Worm (Caenorhabditis elegans) whole organism, L1 larva: Measurements from ENCODE around the gene glb-29.

ENCODE experiments used
- C04F5.9 ChIP-seq: sonication (generic microtip); optimal IDR thresholded peaks from 2 replicates; lab custom pipeline; 2016; ENCODE audit warnings: missing genetic modification characterization, missing compliant biosample characterization
- C16A3.4 ChIP-seq: fragments of 150-350 bp; optimal IDR thresholded peaks from 2 replicates; lab custom pipeline; 2014; ENCODE audit warnings: missing biosample characterization, missing genetic modification characterization
- aha-1 ChIP-seq: fragments of 150-350 bp; optimal IDR thresholded peaks from 2 replicates; lab custom pipeline; 2014; ENCODE audit warnings: missing biosample characterization, missing genetic modification characterization
- ama-1 ChIP-seq: fragments of 150-350 bp; optimal IDR thresholded peaks from 2 replicates; lab custom pipeline; 2014
- ceh-88 ChIP-seq: fragments of 200-800 bp; sonication (Bioruptor generic); IDR thresholded peaks from 2 replicates; pipeline ENCODE4 v1.3.6; 2022; ENCODE audit warnings: missing genetic modification characterization, missing compliant biosample characterization
- ceh-90 ChIP-seq: sonication (generic microtip); optimal IDR thresholded peaks from 2 replicates; lab custom pipeline; 2016; ENCODE audit warnings: missing genetic modification characterization, missing compliant biosample characterization
- ces-1 ChIP-seq: fragments of 150-350 bp; optimal IDR thresholded peaks from 2 replicates; lab custom pipeline; 2014; ENCODE audit warnings: missing biosample characterization, missing genetic modification reagents, missing genetic modification characterization
- dsc-1 ChIP-seq: sonication (generic microtip); optimal IDR thresholded peaks from 2 replicates; lab custom pipeline; 2016; ENCODE audit warnings: mild to moderate bottlenecking, missing genetic modification characterization, missing compliant biosample characterization
- efl-1 ChIP-seq, 4 experiments: fragments of 150-350 bp; optimal IDR thresholded peaks in 3 of 4; peaks in 1 of 4; 1 replicate in 1 of 4; 2 replicates in 3 of 4; lab custom pipeline; 2014; ENCODE audit warnings: missing biosample characterization in 2 of 4, missing genetic modification characterization in 2 of 4, missing genetic modification reagents in 2 of 4
- efl-3 ChIP-seq: fragments of 200-800 bp; sonication (Bioruptor generic); optimal IDR thresholded peaks from 2 replicates; lab custom pipeline; 2018; ENCODE audit warnings: mild to moderate bottlenecking, missing genetic modification characterization, missing compliant biosample characterization
- egl-27 ChIP-seq, 2 experiments: fragments of 150-350 bp in 1 of 2; sonication (generic microtip); optimal IDR thresholded peaks; 3 replicates each; lab custom pipeline; 2017 to 2018; ENCODE audit warnings: missing biosample characterization in 2 of 2, missing genetic modification characterization in 2 of 2, missing genetic modification reagents in 2 of 2
- elt-2 ChIP-seq: sonication (generic microtip); optimal IDR thresholded peaks from 2 replicates; lab custom pipeline; 2016; ENCODE audit warnings: missing genetic modification characterization, mild to moderate bottlenecking, inconsistent platforms, missing compliant biosample characterization, missing genetic modification reagents
- elt-3 ChIP-seq, 6 experiments: fragments of 150-350 bp in 1 of 6; sonication (generic microtip); optimal IDR thresholded peaks; 2 replicates each; lab custom pipeline; 2017 to 2018; ENCODE audit warnings: missing biosample characterization in 6 of 6, missing genetic modification characterization in 6 of 6, inconsistent platforms in 1 of 6
- fkh-10 ChIP-seq: sonication (generic microtip); optimal IDR thresholded peaks from 2 replicates; lab custom pipeline; 2017; ENCODE audit warnings: missing biosample characterization, missing genetic modification reagents, missing genetic modification characterization
- fkh-8 ChIP-seq: sonication (generic microtip); optimal IDR thresholded peaks from 2 replicates; lab custom pipeline; 2016; ENCODE audit warnings: mild to moderate bottlenecking, missing genetic modification characterization, missing compliant biosample characterization
- fos-1 ChIP-seq: fragments of 150-350 bp; optimal IDR thresholded peaks from 2 replicates; lab custom pipeline; 2014; ENCODE audit warnings: missing biosample characterization, missing genetic modification characterization
- grh-1 ChIP-seq: fragments of 200-800 bp; sonication (Bioruptor generic); IDR thresholded peaks from 2 replicates; pipeline ENCODE4 v1.3.6; 2022; ENCODE audit warnings: missing genetic modification reagents, missing genetic modification characterization, missing compliant biosample characterization
- hlh-4 ChIP-seq: sonication (generic microtip); optimal IDR thresholded peaks from 2 replicates; lab custom pipeline; 2016; ENCODE audit warnings: mild to moderate bottlenecking, missing genetic modification characterization, missing compliant biosample characterization
- hpl-2 ChIP-seq: fragments of 150-350 bp; optimal IDR thresholded peaks from 2 replicates; lab custom pipeline; 2014; ENCODE audit warnings: missing biosample characterization, missing genetic modification reagents, missing genetic modification characterization
- jun-1 ChIP-seq: fragments of 150-350 bp; optimal IDR thresholded peaks from 2 replicates; lab custom pipeline; 2014; ENCODE audit warnings: missing biosample characterization, missing genetic modification reagents, missing genetic modification characterization
- lin-13 ChIP-seq: fragments of 150-350 bp; optimal IDR thresholded peaks from 2 replicates; lab custom pipeline; 2014; ENCODE audit warnings: missing biosample characterization, missing genetic modification reagents, missing genetic modification characterization
- lin-14 ChIP-seq: fragments of 200-800 bp; sonication (Bioruptor generic); optimal IDR thresholded peaks from 2 replicates; lab custom pipeline; 2018; ENCODE audit warnings: mild to moderate bottlenecking, missing genetic modification characterization, moderate library complexity, missing compliant biosample characterization
- lin-35 ChIP-seq, 2 experiments: fragments of 150-350 bp; optimal IDR thresholded peaks; 2 replicates each; lab custom pipeline; 2014; ENCODE audit warnings: missing biosample characterization in 2 of 2, missing genetic modification characterization in 2 of 2, missing genetic modification reagents in 2 of 2
- lsy-2 ChIP-seq, 2 experiments: fragments of 150-350 bp; optimal IDR thresholded peaks; 2 replicates each; lab custom pipeline; 2014; ENCODE audit warnings: missing biosample characterization in 2 of 2, missing genetic modification characterization in 2 of 2
- nhr-11 ChIP-seq: fragments of 150-350 bp; optimal IDR thresholded peaks from 2 replicates; lab custom pipeline; 2014; ENCODE audit warnings: missing biosample characterization, missing genetic modification characterization
- nhr-19 ChIP-seq: fragments of 200-800 bp; sonication (Bioruptor generic); conservative IDR thresholded peaks from 2 replicates; pipeline ENCODE4 v1.3.6; 2022; ENCODE audit warnings: missing genetic modification characterization, missing compliant biosample characterization
- nhr-20 ChIP-seq: sonication (generic microtip); optimal IDR thresholded peaks from 2 replicates; lab custom pipeline; 2016; ENCODE audit warnings: mild to moderate bottlenecking, missing genetic modification characterization, missing compliant biosample characterization
- nhr-237 ChIP-seq: fragments of 150-350 bp; optimal IDR thresholded peaks from 2 replicates; lab custom pipeline; 2014; ENCODE audit warnings: missing biosample characterization, missing genetic modification characterization
- nhr-84 ChIP-seq: sonication (generic microtip); optimal IDR thresholded peaks from 2 replicates; lab custom pipeline; 2017; ENCODE audit warnings: missing biosample characterization, missing genetic modification characterization
- nhr-85 ChIP-seq: sonication (generic microtip); peaks from one replicate; lab custom pipeline; 2016; ENCODE audit warnings: missing genetic modification characterization, inconsistent platforms, missing compliant biosample characterization
- pqm-1 ChIP-seq: sonication (generic microtip); optimal IDR thresholded peaks from 3 replicates; lab custom pipeline; 2017; ENCODE audit warnings: missing biosample characterization, missing genetic modification characterization
- rnt-1 ChIP-seq: sonication (generic microtip); optimal IDR thresholded peaks from 2 replicates; lab custom pipeline; 2016; ENCODE audit warnings: mild to moderate bottlenecking, missing genetic modification characterization, moderate library complexity, missing compliant biosample characterization
- skn-1 ChIP-seq: fragments of 150-350 bp; optimal IDR thresholded peaks from 2 replicates; lab custom pipeline; 2014; ENCODE audit warnings: missing biosample characterization, missing genetic modification characterization
- sox-4 ChIP-seq: sonication (generic microtip); optimal IDR thresholded peaks from 2 replicates; lab custom pipeline; 2016; ENCODE audit warnings: missing genetic modification characterization, missing compliant biosample characterization
- swsn-7 ChIP-seq: sonication (generic microtip); optimal IDR thresholded peaks from 2 replicates; lab custom pipeline; 2016; ENCODE audit warnings: missing genetic modification characterization, missing compliant biosample characterization
- tbx-2 ChIP-seq: sonication (generic microtip); optimal IDR thresholded peaks from 2 replicates; lab custom pipeline; 2016; ENCODE audit warnings: missing genetic modification characterization, missing compliant biosample characterization
- tlp-1 ChIP-seq: fragments of 150-350 bp; optimal IDR thresholded peaks from 2 replicates; lab custom pipeline; 2014; ENCODE audit warnings: missing biosample characterization, missing genetic modification characterization
- unc-98 ChIP-seq: fragments of 200-800 bp; sonication (Bioruptor generic); IDR thresholded peaks from 2 replicates; pipeline ENCODE4 v1.3.6; 2022; ENCODE audit warnings: missing genetic modification characterization, missing compliant biosample characterization
- vab-15 ChIP-seq: sonication (generic microtip); optimal IDR thresholded peaks from 2 replicates; lab custom pipeline; 2017; ENCODE audit warnings: missing genotype, mild to moderate bottlenecking, missing genetic modification characterization, missing compliant biosample characterization
- zag-1 ChIP-seq: fragments of 150-350 bp; optimal IDR thresholded peaks from 2 replicates; lab custom pipeline; 2014; ENCODE audit warnings: missing biosample characterization, missing genetic modification characterization
- zip-4 ChIP-seq: fragments of 200-800 bp; sonication (Bioruptor generic); optimal IDR thresholded peaks from 2 replicates; lab custom pipeline; 2018; ENCODE audit warnings: mild to moderate bottlenecking, missing genetic modification characterization, moderate library complexity, missing compliant biosample characterization
- ztf-4 ChIP-seq: fragments of 150-350 bp; optimal IDR thresholded peaks from 2 replicates; lab custom pipeline; 2014; ENCODE audit warnings: missing biosample characterization, missing genetic modification characterization

The glb-29 gene

ce11 chrII:11992701-11993100, 16.2 kb upstream of the glb-29 start, which contains the start of gene dhps-1:
Gene dhps-1, plus strand, starts transcription at chrII:11993001.
- TF ChIP-seq elt-3 (tag; optimal IDR thresholded peaks at IDR 0.05; lab: Kevin White, UChicago) (no peak), elt-2 (tag; lab: Kevin White, UChicago) (no peak), ama-1 (lab: Kevin White, UChicago) (no peak), efl-1 (optimal IDR thresholded peaks at IDR 0.05; lab: Kevin White, UChicago) (no peak), efl-1 (GFP tag; optimal IDR thresholded peaks at IDR 0.05 in 1 of 2; lab: Kevin White, UChicago) (peak in 1 of 2 experiments; percentile 26)
- TF ChIP-seq, all 84 proteins: peak for 1

ce11 chrII:11994940-11995339, 13.9 kb upstream of the glb-29 start:
- no peak for TF ChIP-seq lsy-2 (tag; optimal IDR thresholded peaks at IDR 0.05; lab: Kevin White, UChicago)

ce11 chrII:11998903-11999302, 10.0 kb upstream of the glb-29 start, which contains the start of gene Y17G7B.23:
Gene Y17G7B.23, plus strand, starts transcription at chrII:11999203.
- TF ChIP-seq aha-1 (tag; lab: Kevin White, UChicago) (no peak), C04F5.9 (tag; lab: Kevin White, UChicago) (no peak), nhr-237 (tag; lab: Kevin White, UChicago) (no peak), lsy-2 (tag; optimal IDR thresholded peaks at IDR 0.05; lab: Kevin White, UChicago) (no peak), zip-4 (GFP tag; lab: Kevin White, UChicago) (no peak), tbx-2 (tag; lab: Kevin White, UChicago) (no peak), dsc-1 (tag; lab: Kevin White, UChicago) (no peak), vab-15 (tag; lab: Kevin White, UChicago) (no peak), rnt-1 (tag; lab: Kevin White, UChicago) (no peak)

- TF ChIP-seq zag-1 (tag; lab: Kevin White, UChicago) (no peak), ztf-4 (tag; lab: Kevin White, UChicago) (no peak), nhr-85 (tag; lab: Kevin White, UChicago) (no peak), nhr-11 (tag; lab: Kevin White, UChicago) (no peak), dsc-1 (tag; lab: Kevin White, UChicago) (no peak), egl-27 (tag; optimal IDR thresholded peaks at IDR 0.05; lab: Kevin White, UChicago) (no peak), fkh-10 (no peak), C16A3.4 (no peak), elt-3 (tag; optimal IDR thresholded peaks at IDR 0.05; lab: Kevin White, UChicago) (no peak), elt-2 (tag; lab: Kevin White, UChicago) (no peak)
Measured at ce11 chrII:12005981-12006380, 2.9 kb upstream of the glb-29 start.

- TF ChIP-seq ztf-4 (tag; lab: Kevin White, UChicago) (no peak), ama-1 (lab: Kevin White, UChicago) (no peak), dsc-1 (tag; lab: Kevin White, UChicago) (peak; percentile 35), nhr-20 (tag; lab: Kevin White, UChicago) (peak; percentile 60), lin-13 (peak; percentile 67), zag-1 (tag; lab: Kevin White, UChicago) (no peak), hpl-2 (GFP tag; lab: Kevin White, UChicago) (peak; percentile 16), jun-1 (no peak), C04F5.9 (tag; lab: Kevin White, UChicago) (no peak), pqm-1 (tag; lab: Kevin White, UChicago) (no peak), unc-98 (GFP tag; lab: Robert Waterston, UW) (no peak), zip-4 (GFP tag; lab: Kevin White, UChicago) (no peak), grh-1 (peak; percentile 38; the same call in 1 of the 2 replicates), tlp-1 (tag; lab: Kevin White, UChicago) (no peak), sox-4 (tag; lab: Kevin White, UChicago) (no peak), nhr-19 (GFP tag; lab: Robert Waterston, UW) (peak; percentile 48), swsn-7 (peak; percentile 45), fkh-8 (tag; lab: Kevin White, UChicago) (peak; percentile 74), C16A3.4 (peak; percentile 56), skn-1 (tag; lab: Kevin White, UChicago) (peak; percentile 59), ceh-90 (tag; lab: Kevin White, UChicago) (no peak), lsy-2 (tag; optimal IDR thresholded peaks at IDR 0.05; lab: Kevin White, UChicago) (peak; percentile 60 to 81), hlh-4 (tag; lab: Kevin White, UChicago) (no peak), lin-14 (GFP tag; lab: Kevin White, UChicago) (no peak), ceh-88 (GFP tag; lab: Robert Waterston, UW) (no peak), efl-3 (GFP tag; lab: Kevin White, UChicago) (peak; percentile 76), ces-1 (GFP tag; lab: Kevin White, UChicago) (no peak), elt-2 (tag; lab: Kevin White, UChicago) (no peak), nhr-85 (tag; lab: Kevin White, UChicago) (peak; percentile 72), fos-1 (no peak), nhr-84 (tag; lab: Kevin White, UChicago) (no peak), rnt-1 (tag; lab: Kevin White, UChicago) (peak; percentile 65), lin-35 (GFP tag; optimal IDR thresholded peaks at IDR 0.05; lab: Kevin White, UChicago) (peak; percentile 81 to 94)
Measured at ce11 chrII:12006575-12007098, 2.2 kb upstream of the glb-29 start, which contains the start of gene mcm-2. Gene mcm-2, minus strand, starts transcription at chrII:12006625.
